Worm (Caenorhabditis elegans) whole organism, mixed stage, embryonic: ENCODE data around the gene raga-1.

Experiments used
- blmp-1 ChIP-seq: fragments of 150-350 bp; optimal IDR thresholded peaks from 2 replicates; lab custom pipeline; 2014; ENCODE audit warnings: missing biosample characterization, missing genetic modification characterization
- ceh-39 ChIP-seq: fragments of 150-350 bp; optimal IDR thresholded peaks from 2 replicates; lab custom pipeline; 2014; ENCODE audit warnings: missing biosample characterization, missing genetic modification characterization
- ceh-83 ChIP-seq: fragments of 200-800 bp; sonication (Bioruptor generic); optimal IDR thresholded peaks from 2 replicates; lab custom pipeline; 2018; ENCODE audit warnings: mild to moderate bottlenecking, missing genetic modification characterization, missing compliant biosample characterization
- ces-1 ChIP-seq: fragments of 150-350 bp; optimal IDR thresholded peaks from 2 replicates; lab custom pipeline; 2014; ENCODE audit warnings: missing biosample characterization, missing genetic modification reagents, missing genetic modification characterization
- elt-1 ChIP-seq: sonication (generic microtip); optimal IDR thresholded peaks from 2 replicates; lab custom pipeline; 2017; ENCODE audit warnings: missing genetic modification characterization, mild to moderate bottlenecking, missing compliant biosample characterization, antibody characterized with exemption, moderate library complexity, borderline replicate concordance; ENCODE audit not compliant: insufficient read depth
- flh-1 ChIP-seq: fragments of 200-800 bp; sonication (Bioruptor generic); optimal IDR thresholded peaks from 2 replicates; lab custom pipeline; 2018; ENCODE audit warnings: mild to moderate bottlenecking, missing genetic modification characterization, moderate library complexity, missing compliant biosample characterization
- ham-2 ChIP-seq: fragments of 200-800 bp; sonication (Bioruptor generic); optimal IDR thresholded peaks from 2 replicates; lab custom pipeline; 2018; ENCODE audit warnings: mild to moderate bottlenecking, missing genetic modification characterization, missing compliant biosample characterization
- hlh-1 ChIP-seq: fragments of 150-350 bp; optimal IDR thresholded peaks from 2 replicates; lab custom pipeline; 2014; ENCODE audit warnings: missing biosample characterization, missing genetic modification reagents, missing genetic modification characterization
- lin-13 ChIP-seq: fragments of 150-350 bp; optimal IDR thresholded peaks from 2 replicates; lab custom pipeline; 2014; ENCODE audit warnings: missing biosample characterization, missing genetic modification characterization
- lin-32 ChIP-seq: fragments of 200-800 bp; sonication (Bioruptor generic); optimal IDR thresholded peaks from 2 replicates; lab custom pipeline; 2018; ENCODE audit warnings: mild to moderate bottlenecking, missing genetic modification characterization, missing compliant biosample characterization
- lsy-2 ChIP-seq: fragments of 150-350 bp; optimal IDR thresholded peaks from 2 replicates; lab custom pipeline; 2014; ENCODE audit warnings: missing biosample characterization, missing genetic modification characterization
- mab-5 ChIP-seq: fragments of 150-350 bp; optimal IDR thresholded peaks from 2 replicates; lab custom pipeline; 2014; ENCODE audit warnings: missing biosample characterization, missing genetic modification characterization
- mls-2 ChIP-seq: sonication (generic microtip); optimal IDR thresholded peaks from 2 replicates; lab custom pipeline; 2016; ENCODE audit warnings: mild to moderate bottlenecking, missing genetic modification characterization, moderate library complexity, missing compliant biosample characterization
- nhr-12 ChIP-seq: fragments of 150-350 bp; optimal IDR thresholded peaks from 2 replicates; lab custom pipeline; 2014; ENCODE audit warnings: missing biosample characterization, missing genetic modification characterization
- nhr-2 ChIP-seq: fragments of 150-350 bp; optimal IDR thresholded peaks from 2 replicates; lab custom pipeline; 2014; ENCODE audit warnings: missing biosample characterization, missing genetic modification characterization
- nhr-237 ChIP-seq: fragments of 150-350 bp; optimal IDR thresholded peaks from 2 replicates; lab custom pipeline; 2014; ENCODE audit warnings: missing biosample characterization, missing genetic modification characterization
- nhr-28 ChIP-seq: fragments of 150-350 bp; optimal IDR thresholded peaks from 2 replicates; lab custom pipeline; 2014; ENCODE audit warnings: missing biosample characterization, missing genetic modification characterization
- nhr-76 ChIP-seq: sonication (generic microtip); optimal IDR thresholded peaks from 2 replicates; lab custom pipeline; 2017; ENCODE audit warnings: missing biosample characterization, missing genetic modification characterization
- pha-4 ChIP-seq: fragments of 150-350 bp; optimal IDR thresholded peaks from 2 replicates; lab custom pipeline; 2018; ENCODE audit warnings: missing biosample characterization, missing genetic modification reagents, missing genetic modification characterization
- snpc-4 ChIP-seq: fragments of 150-350 bp; optimal IDR thresholded peaks from 2 replicates; lab custom pipeline; 2014; ENCODE audit warnings: missing biosample characterization, missing genetic modification characterization
- sptf-1 ChIP-seq: sonication (generic microtip); optimal IDR thresholded peaks from 2 replicates; lab custom pipeline; 2017; ENCODE audit warnings: mild to moderate bottlenecking, missing genetic modification characterization, moderate library complexity, missing compliant biosample characterization
- tbx-8 ChIP-seq: fragments of 200-800 bp; sonication (Bioruptor generic); optimal IDR thresholded peaks from 2 replicates; lab custom pipeline; 2018; ENCODE audit warnings: mild to moderate bottlenecking, missing genetic modification characterization, moderate library complexity, missing compliant biosample characterization
- unc-120 ChIP-seq: sonication (generic microtip); optimal IDR thresholded peaks from 2 replicates; lab custom pipeline; 2017; ENCODE audit warnings: missing genetic modification characterization, missing compliant biosample characterization; ENCODE audit not compliant: poor library complexity, severe bottlenecking
- unc-62 ChIP-seq: fragments of 150-350 bp; optimal IDR thresholded peaks from 2 replicates; lab custom pipeline; 2014; ENCODE audit warnings: missing biosample characterization, missing genetic modification reagents, missing genetic modification characterization
- zip-8 ChIP-seq: fragments of 150-350 bp; optimal IDR thresholded peaks from 2 replicates; lab custom pipeline; 2014; ENCODE audit warnings: missing biosample characterization, missing genetic modification characterization
- ztf-11 ChIP-seq: fragments of 150-350 bp; optimal IDR thresholded peaks from 2 replicates; lab custom pipeline; 2014; ENCODE audit warnings: missing biosample characterization, missing genetic modification characterization

The raga-1 gene

ce11 chrII:11349892-11350291 is 48.7 kb downstream of the raga-1 start, which contains the start of gene dph-5:
Gene dph-5, plus strand, starts transcription at chrII:11350192.
- TF ChIP-seq mls-2 (tag; lab: Kevin White, UChicago) (no peak), nhr-237 (no peak), lin-13 (tag; lab: Kevin White, UChicago) (no peak), ceh-39 (tag; lab: Kevin White, UChicago) (no peak), unc-62 (no peak), nhr-12 (tag; lab: Kevin White, UChicago) (no peak), zip-8 (tag; lab: Kevin White, UChicago) (no peak), elt-1 (tag; lab: Kevin White, UChicago) (no peak), nhr-76 (tag; lab: Kevin White, UChicago) (no peak), nhr-2 (tag; lab: Kevin White, UChicago) (no peak), blmp-1 (tag; lab: Kevin White, UChicago) (no peak), tbx-8 (GFP tag; lab: Kevin White, UChicago) (no peak), sptf-1 (no peak), unc-120 (tag; lab: Kevin White, UChicago) (no peak), hlh-1 (tag; lab: Kevin White, UChicago) (no peak), lin-32 (GFP tag; lab: Kevin White, UChicago) (no peak), mab-5 (tag; lab: Kevin White, UChicago) (no peak)
- TF ChIP-seq, all 35 proteins: peak for 0

ce11 chrII:11351599-11351998 is 50.4 kb downstream of the raga-1 start, which contains the start of gene clh-2:
Gene clh-2, plus strand, starts transcription at chrII:11351899.
- TF ChIP-seq nhr-237 (no peak), flh-1 (GFP tag; lab: Kevin White, UChicago) (no peak), nhr-2 (tag; lab: Kevin White, UChicago) (no peak), mab-5 (tag; lab: Kevin White, UChicago) (no peak), mls-2 (tag; lab: Kevin White, UChicago) (no peak), ham-2 (no peak), ceh-83 (no peak), ces-1 (GFP tag; lab: Kevin White, UChicago) (no peak), lsy-2 (tag; lab: Kevin White, UChicago) (no peak), snpc-4 (tag; lab: Kevin White, UChicago) (no peak), zip-8 (tag; lab: Kevin White, UChicago) (no peak), unc-120 (tag; lab: Kevin White, UChicago) (no peak), pha-4 (tag; lab: Kevin White, UChicago) (no peak), unc-62 (no peak), blmp-1 (tag; lab: Kevin White, UChicago) (no peak), nhr-28 (no peak), ceh-39 (tag; lab: Kevin White, UChicago) (no peak), ztf-11 (tag; lab: Kevin White, UChicago) (no peak), nhr-76 (tag; lab: Kevin White, UChicago) (no peak)
- TF ChIP-seq, all 35 proteins: peak for 0
